Worm (Caenorhabditis elegans) whole organism, L1 larva: ENCODE data around the gene F13B9.2.

Experiments
- C34B4.2 ChIP-seq: sonication (generic microtip); optimal IDR thresholded peaks from 2 replicates; lab custom pipeline; 2017; ENCODE audit warnings: mild to moderate bottlenecking, missing genetic modification characterization, missing compliant biosample characterization
- F16B12.6 ChIP-seq: fragments of 150-350 bp; optimal IDR thresholded peaks from 2 replicates; lab custom pipeline; 2014; ENCODE audit warnings: missing biosample characterization, missing genetic modification characterization
- aha-1 ChIP-seq: fragments of 150-350 bp; optimal IDR thresholded peaks from 2 replicates; lab custom pipeline; 2014; ENCODE audit warnings: missing biosample characterization, missing genetic modification characterization
- alr-1 ChIP-seq: fragments of 200-800 bp; sonication (Bioruptor generic); optimal IDR thresholded peaks from 2 replicates; lab custom pipeline; 2018; ENCODE audit warnings: borderline replicate concordance, mild to moderate bottlenecking, missing genetic modification characterization, missing compliant biosample characterization
- aly-2 ChIP-seq: fragments of 150-350 bp; optimal IDR thresholded peaks from 2 replicates; lab custom pipeline; 2014; ENCODE audit warnings: missing biosample characterization, missing genetic modification characterization
- blmp-1 ChIP-seq: fragments of 150-350 bp; optimal IDR thresholded peaks from 2 replicates; lab custom pipeline; 2014; ENCODE audit warnings: missing biosample characterization, missing genetic modification characterization
- ceh-63 ChIP-seq: fragments of 200-800 bp; sonication (Bioruptor generic); optimal IDR thresholded peaks from 2 replicates; lab custom pipeline; 2018; ENCODE audit warnings: mild to moderate bottlenecking, missing genetic modification characterization, missing compliant biosample characterization
- ceh-82 ChIP-seq, 3 experiments: fragments of 150-350 bp in 1 of 3; sonication (generic microtip) in 2 of 3; optimal IDR thresholded peaks; 2 replicates each; lab custom pipeline; 2014 to 2017; ENCODE audit warnings: missing biosample characterization in 3 of 3, missing genetic modification characterization in 3 of 3
- ceh-90 ChIP-seq: sonication (generic microtip); optimal IDR thresholded peaks from 2 replicates; lab custom pipeline; 2016; ENCODE audit warnings: missing genetic modification characterization, missing compliant biosample characterization
- dpl-1 ChIP-seq, 3 experiments: fragments of 150-350 bp in 2 of 3; sonication (generic microtip) in 1 of 3; optimal IDR thresholded peaks; 2 replicates each; lab custom pipeline; 2014 to 2017; ENCODE audit warnings: missing biosample characterization in 3 of 3, missing genetic modification characterization in 3 of 3, missing genetic modification reagents in 3 of 3
- efl-1 ChIP-seq, 4 experiments: fragments of 150-350 bp; optimal IDR thresholded peaks in 3 of 4; peaks in 1 of 4; 1 replicate in 1 of 4; 2 replicates in 3 of 4; lab custom pipeline; 2014; ENCODE audit warnings: missing biosample characterization in 2 of 4, missing genetic modification characterization in 2 of 4, missing genetic modification reagents in 2 of 4
- efl-3 ChIP-seq: fragments of 200-800 bp; sonication (Bioruptor generic); optimal IDR thresholded peaks from 2 replicates; lab custom pipeline; 2018; ENCODE audit warnings: mild to moderate bottlenecking, missing genetic modification characterization, missing compliant biosample characterization
- elt-2 ChIP-seq: sonication (generic microtip); optimal IDR thresholded peaks from 2 replicates; lab custom pipeline; 2016; ENCODE audit warnings: missing genetic modification characterization, mild to moderate bottlenecking, inconsistent platforms, missing compliant biosample characterization, missing genetic modification reagents
- elt-3 ChIP-seq, 6 experiments: fragments of 150-350 bp in 1 of 6; sonication (generic microtip); optimal IDR thresholded peaks; 2 replicates each; lab custom pipeline; 2017 to 2018; ENCODE audit warnings: missing biosample characterization in 6 of 6, missing genetic modification characterization in 6 of 6, inconsistent platforms in 1 of 6
- fkh-10 ChIP-seq: sonication (generic microtip); optimal IDR thresholded peaks from 2 replicates; lab custom pipeline; 2017; ENCODE audit warnings: missing biosample characterization, missing genetic modification reagents, missing genetic modification characterization
- fkh-4 ChIP-seq: sonication (generic microtip); optimal IDR thresholded peaks from 2 replicates; lab custom pipeline; 2016; ENCODE audit warnings: missing compliant biosample characterization, missing genetic modification characterization, borderline replicate concordance
- fos-1 ChIP-seq: fragments of 150-350 bp; optimal IDR thresholded peaks from 2 replicates; lab custom pipeline; 2014; ENCODE audit warnings: missing biosample characterization, missing genetic modification characterization
- hlh-17 ChIP-seq: fragments of 200-800 bp; sonication (Bioruptor generic); optimal IDR thresholded peaks from 2 replicates; lab custom pipeline; 2018; ENCODE audit warnings: missing genetic modification characterization, mild to moderate bottlenecking, missing compliant biosample characterization, moderate library complexity, borderline replicate concordance
- hlh-4 ChIP-seq: sonication (generic microtip); optimal IDR thresholded peaks from 2 replicates; lab custom pipeline; 2016; ENCODE audit warnings: mild to moderate bottlenecking, missing genetic modification characterization, missing compliant biosample characterization
- hpl-2 ChIP-seq: fragments of 150-350 bp; optimal IDR thresholded peaks from 2 replicates; lab custom pipeline; 2014; ENCODE audit warnings: missing biosample characterization, missing genetic modification reagents, missing genetic modification characterization
- isw-1 ChIP-seq: fragments of 200-800 bp; sonication (Bioruptor generic); IDR thresholded peaks from 2 replicates; pipeline ENCODE4 v1.3.6; 2022; ENCODE audit warnings: missing genetic modification characterization, missing compliant biosample characterization
- lin-13 ChIP-seq: fragments of 150-350 bp; optimal IDR thresholded peaks from 2 replicates; lab custom pipeline; 2014; ENCODE audit warnings: missing biosample characterization, missing genetic modification reagents, missing genetic modification characterization
- lin-15B ChIP-seq: fragments of 150-350 bp; sonication (generic microtip); optimal IDR thresholded peaks from 3 replicates; lab custom pipeline; 2014; ENCODE audit warnings: missing biosample characterization, missing genetic modification characterization
- lin-35 ChIP-seq, 2 experiments: fragments of 150-350 bp; optimal IDR thresholded peaks; 2 replicates each; lab custom pipeline; 2014; ENCODE audit warnings: missing biosample characterization in 2 of 2, missing genetic modification characterization in 2 of 2, missing genetic modification reagents in 2 of 2
- lin-39 ChIP-seq: fragments of 150-350 bp; optimal IDR thresholded peaks from 2 replicates; lab custom pipeline; 2014; ENCODE audit warnings: missing biosample characterization, missing genetic modification reagents, missing genetic modification characterization
- lir-3 ChIP-seq: sonication (generic microtip); optimal IDR thresholded peaks from 2 replicates; lab custom pipeline; 2016; ENCODE audit warnings: mild to moderate bottlenecking, missing genetic modification characterization, moderate library complexity, missing compliant biosample characterization; ENCODE audit not compliant: poor library complexity
- mab-9 ChIP-seq: fragments of 200-800 bp; sonication (Bioruptor generic); IDR thresholded peaks from 2 replicates; pipeline ENCODE4 v1.3.6; 2022; ENCODE audit warnings: missing genetic modification reagents, missing genetic modification characterization, missing compliant biosample characterization
- mdl-1 ChIP-seq, 2 experiments: fragments of 150-350 bp; optimal IDR thresholded peaks; 2 replicates each; lab custom pipeline; 2014 to 2017; ENCODE audit warnings: missing biosample characterization in 2 of 2, missing genetic modification characterization in 2 of 2, inconsistent platforms in 1 of 2
- mep-1 ChIP-seq: fragments of 150-350 bp; optimal IDR thresholded peaks from 2 replicates; lab custom pipeline; 2014; ENCODE audit warnings: missing biosample characterization, missing genetic modification characterization
- nhr-11 ChIP-seq: fragments of 150-350 bp; optimal IDR thresholded peaks from 2 replicates; lab custom pipeline; 2014; ENCODE audit warnings: missing biosample characterization, missing genetic modification characterization
- nhr-12 ChIP-seq: sonication (generic microtip); optimal IDR thresholded peaks from 2 replicates; lab custom pipeline; 2017; ENCODE audit warnings: missing biosample characterization, missing genetic modification characterization
- nhr-19 ChIP-seq: fragments of 200-800 bp; sonication (Bioruptor generic); conservative IDR thresholded peaks from 2 replicates; pipeline ENCODE4 v1.3.6; 2022; ENCODE audit warnings: missing genetic modification characterization, missing compliant biosample characterization
- nhr-20 ChIP-seq: sonication (generic microtip); optimal IDR thresholded peaks from 2 replicates; lab custom pipeline; 2016; ENCODE audit warnings: mild to moderate bottlenecking, missing genetic modification characterization, missing compliant biosample characterization
- nhr-28 ChIP-seq: fragments of 150-350 bp; optimal IDR thresholded peaks from 2 replicates; lab custom pipeline; 2014; ENCODE audit warnings: missing biosample characterization, missing genetic modification characterization
- nhr-90 ChIP-seq: sonication (generic microtip); optimal IDR thresholded peaks from 2 replicates; lab custom pipeline; 2016; ENCODE audit warnings: mild to moderate bottlenecking, missing genetic modification characterization, missing compliant biosample characterization; ENCODE audit not compliant: poor library complexity
- pag-3 ChIP-seq: sonication (generic microtip); optimal IDR thresholded peaks from 2 replicates; lab custom pipeline; 2017; ENCODE audit warnings: missing genetic modification characterization, mild to moderate bottlenecking, missing compliant biosample characterization, antibody characterized with exemption, borderline replicate concordance; ENCODE audit not compliant: insufficient read depth
- pqm-1 ChIP-seq: sonication (generic microtip); optimal IDR thresholded peaks from 3 replicates; lab custom pipeline; 2017; ENCODE audit warnings: missing biosample characterization, missing genetic modification characterization
- rnt-1 ChIP-seq: sonication (generic microtip); optimal IDR thresholded peaks from 2 replicates; lab custom pipeline; 2016; ENCODE audit warnings: mild to moderate bottlenecking, missing genetic modification characterization, moderate library complexity, missing compliant biosample characterization
- skn-1 ChIP-seq: fragments of 150-350 bp; optimal IDR thresholded peaks from 2 replicates; lab custom pipeline; 2014; ENCODE audit warnings: missing biosample characterization, missing genetic modification characterization
- snpc-4 ChIP-seq: fragments of 150-350 bp; optimal IDR thresholded peaks from 2 replicates; lab custom pipeline; 2014; ENCODE audit warnings: missing biosample characterization, missing genetic modification characterization
- sox-4 ChIP-seq: sonication (generic microtip); optimal IDR thresholded peaks from 2 replicates; lab custom pipeline; 2016; ENCODE audit warnings: missing genetic modification characterization, missing compliant biosample characterization
- swsn-7 ChIP-seq: sonication (generic microtip); optimal IDR thresholded peaks from 2 replicates; lab custom pipeline; 2016; ENCODE audit warnings: missing genetic modification characterization, missing compliant biosample characterization
- tlp-1 ChIP-seq: fragments of 150-350 bp; optimal IDR thresholded peaks from 2 replicates; lab custom pipeline; 2014; ENCODE audit warnings: missing biosample characterization, missing genetic modification characterization
- unc-62 ChIP-seq: fragments of 150-350 bp; optimal IDR thresholded peaks from 2 replicates; lab custom pipeline; 2014; ENCODE audit warnings: missing biosample characterization, missing genetic modification reagents, missing genetic modification characterization
- unc-86 ChIP-seq: sonication (generic microtip); optimal IDR thresholded peaks from 2 replicates; lab custom pipeline; 2016; ENCODE audit warnings: missing genetic modification characterization, missing compliant biosample characterization
- vab-15 ChIP-seq: sonication (generic microtip); optimal IDR thresholded peaks from 2 replicates; lab custom pipeline; 2017; ENCODE audit warnings: missing genotype, mild to moderate bottlenecking, missing genetic modification characterization, missing compliant biosample characterization
- xbp-1 ChIP-seq: sonication (generic microtip); optimal IDR thresholded peaks from 2 replicates; lab custom pipeline; 2016; ENCODE audit warnings: missing genetic modification characterization, missing compliant biosample characterization
- ztf-11 ChIP-seq, 2 experiments: sonication (generic microtip); optimal IDR thresholded peaks; 2 replicates each; lab custom pipeline; 2016 to 2017; ENCODE audit warnings: missing genetic modification characterization in 2 of 2, missing biosample characterization in 1 of 2, missing compliant biosample characterization in 1 of 2
- ztf-4 ChIP-seq: fragments of 150-350 bp; optimal IDR thresholded peaks from 2 replicates; lab custom pipeline; 2014; ENCODE audit warnings: missing biosample characterization, missing genetic modification characterization

The F13B9.2 gene

DNA sequence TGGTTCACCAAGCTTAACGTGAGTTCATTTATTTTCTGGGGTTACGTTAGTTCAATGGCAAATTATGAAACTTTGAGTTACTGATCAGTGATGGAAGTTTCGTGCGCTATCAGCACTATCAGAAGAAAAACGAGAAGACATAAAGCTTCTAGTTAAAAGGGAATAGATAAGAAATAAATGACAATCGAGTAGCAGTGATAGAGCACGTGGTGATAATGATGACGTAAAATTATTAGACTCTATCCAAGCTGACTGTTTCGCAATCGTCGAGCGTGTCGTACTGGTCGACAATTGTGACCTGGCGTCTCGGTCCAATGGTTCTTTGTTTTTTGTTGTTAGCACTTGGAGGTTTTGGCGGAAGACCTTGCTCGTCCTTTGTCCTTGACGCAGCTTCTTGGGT lies 42.4 kb upstream of the F13B9.2 start (continued):
- TF ChIP-seq mep-1 (no peak), ceh-90 (no peak), hpl-2 (GFP tag; lab: Kevin White, UChicago) (peak; percentile 6), lin-39 (tag; lab: Kevin White, UChicago) (no peak), nhr-20 (tag; lab: Kevin White, UChicago) (peak; percentile 14), ztf-4 (tag; lab: Kevin White, UChicago) (no peak), mab-9 (GFP tag; lab: Robert Waterston, UW) (no peak), fkh-10 (GFP tag; lab: Kevin White, UChicago) (no peak), nhr-11 (tag; lab: Kevin White, UChicago) (no peak), F16B12.6 (no peak), tlp-1 (peak; percentile 37), C34B4.2 (tag; lab: Kevin White, UChicago) (no peak), isw-1 (GFP tag; lab: Robert Waterston, UW) (no peak), efl-3 (GFP tag; lab: Kevin White, UChicago) (no peak), efl-1 (optimal IDR thresholded peaks at IDR 0.05; lab: Kevin White, UChicago) (no peak), efl-1 (GFP tag; optimal IDR thresholded peaks at IDR 0.05 in 1 of 2; lab: Kevin White, UChicago) (no peak), snpc-4 (tag; lab: Kevin White, UChicago) (no peak), fkh-4 (tag; lab: Kevin White, UChicago) (no peak), lin-15B (tag; lab: Kevin White, UChicago) (no peak), ztf-11 (tag; optimal IDR thresholded peaks at IDR 0.05; lab: Kevin White, UChicago) (no peak), ceh-82 (tag; optimal IDR thresholded peaks at IDR 0.05; lab: Kevin White, UChicago) (no peak), swsn-7 (tag; lab: Kevin White, UChicago) (no peak), lir-3 (no peak), nhr-19 (GFP tag; lab: Robert Waterston, UW) (no peak), aha-1 (tag; lab: Kevin White, UChicago) (no peak), dpl-1 (GFP tag; optimal IDR thresholded peaks at IDR 0.05; lab: Kevin White, UChicago) (no peak), vab-15 (tag; lab: Kevin White, UChicago) (no peak), rnt-1 (no peak), nhr-12 (tag; lab: Kevin White, UChicago) (no peak), skn-1 (no peak), hlh-4 (tag; lab: Kevin White, UChicago) (no peak), fos-1 (tag; lab: Kevin White, UChicago) (no peak), pag-3 (tag; lab: Kevin White, UChicago) (no peak), nhr-90 (tag; lab: Kevin White, UChicago) (no peak), unc-86 (tag; lab: Kevin White, UChicago) (no peak), unc-62 (no peak), elt-3 (tag; optimal IDR thresholded peaks at IDR 0.05; lab: Kevin White, UChicago) (no peak), blmp-1 (tag; lab: Kevin White, UChicago) (no peak), elt-2 (tag; lab: Kevin White, UChicago) (peak; percentile 93), sox-4 (tag; lab: Kevin White, UChicago) (no peak), hlh-17 (no peak), ceh-63 (GFP tag; lab: Kevin White, UChicago) (no peak), pqm-1 (tag; lab: Kevin White, UChicago) (peak; percentile 61), mdl-1 (tag; optimal IDR thresholded peaks at IDR 0.05; lab: Kevin White, UChicago) (peak in 1 of 2 experiments; percentile 44), xbp-1 (tag; lab: Kevin White, UChicago) (peak; percentile 12), lin-13 (GFP tag; lab: Kevin White, UChicago) (no peak), nhr-28 (tag; lab: Kevin White, UChicago) (no peak), aly-2 (no peak), alr-1 (tag; lab: Kevin White, UChicago) (no peak), lin-35 (GFP tag; optimal IDR thresholded peaks at IDR 0.05; lab: Kevin White, UChicago) (peak in 1 of 2 experiments; percentile 44)
